Fruit fly (Drosophila melanogaster): ENCODE measurements around the gene sun.
"Not testable (repeated sequence)": the region's sequence is repeated elsewhere in the genome, so short reads cannot be mapped to it uniquely, and the experiment has no call there.

sun gene

DNA sequence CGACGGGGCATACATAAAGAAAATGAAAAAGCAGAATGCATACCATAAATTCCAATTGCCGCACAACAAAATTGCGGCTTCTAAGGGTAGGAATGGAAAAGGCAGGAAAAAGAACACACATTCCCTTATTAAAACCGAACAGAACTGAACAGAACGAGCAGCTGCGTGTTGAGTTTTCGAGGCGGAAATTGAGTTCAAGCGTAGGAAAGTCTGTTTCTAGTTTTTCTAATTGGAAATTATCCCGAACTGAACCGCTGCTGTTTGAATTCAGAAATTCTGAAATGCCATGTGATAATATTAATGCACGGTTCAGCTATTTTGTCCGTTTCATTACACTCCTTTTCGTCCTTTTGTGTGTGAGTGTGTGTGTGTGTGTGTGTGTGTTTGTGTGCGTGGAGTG is 32.2 kb downstream of the sun start:
- no peak for TF ChIP-seq noc (tag; optimal IDR thresholded peaks at IDR 0.05)

DNA sequence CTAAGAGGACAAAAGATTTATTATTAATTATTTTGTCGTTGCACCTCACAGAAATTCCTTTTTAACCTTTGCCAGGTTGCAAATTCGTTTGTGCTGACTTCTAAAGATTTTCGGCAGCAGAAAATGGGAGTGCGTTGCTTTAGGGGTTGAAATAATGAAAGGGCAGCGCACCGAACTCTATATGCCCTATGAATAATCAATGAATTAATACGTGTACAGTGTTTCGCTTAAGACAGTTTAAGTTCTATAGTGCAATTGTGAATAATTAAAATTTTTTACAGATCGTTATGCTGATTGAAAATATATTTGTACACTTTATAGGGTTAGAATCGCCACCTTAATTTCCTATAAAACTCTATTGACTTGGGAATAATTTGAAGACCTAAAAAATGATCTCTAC is 32.9 kb downstream of the sun start:
- TF ChIP-seq noc (tag; optimal IDR thresholded peaks at IDR 0.05), result no peak

DNA sequence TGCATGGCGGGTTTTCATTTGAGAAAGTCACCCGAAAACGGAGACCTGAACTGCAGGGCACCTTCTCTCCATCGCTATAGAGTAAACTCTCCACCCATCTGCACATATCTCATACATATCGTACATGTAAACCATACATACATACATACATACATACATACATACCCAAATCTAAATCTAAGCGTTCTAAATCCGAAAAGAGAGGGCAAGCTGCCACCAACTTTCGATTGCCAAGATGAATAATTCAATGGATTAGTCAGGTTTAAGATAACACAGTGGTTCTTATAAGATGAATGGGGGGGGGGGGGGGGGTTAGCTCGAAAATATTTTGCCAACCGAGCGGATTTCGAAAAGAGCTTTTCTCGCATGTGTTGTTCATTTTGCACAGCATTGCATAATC is 34.6 kb downstream of the sun start:
- TF ChIP-seq noc (tag; optimal IDR thresholded peaks at IDR 0.05), result no peak

DNA sequence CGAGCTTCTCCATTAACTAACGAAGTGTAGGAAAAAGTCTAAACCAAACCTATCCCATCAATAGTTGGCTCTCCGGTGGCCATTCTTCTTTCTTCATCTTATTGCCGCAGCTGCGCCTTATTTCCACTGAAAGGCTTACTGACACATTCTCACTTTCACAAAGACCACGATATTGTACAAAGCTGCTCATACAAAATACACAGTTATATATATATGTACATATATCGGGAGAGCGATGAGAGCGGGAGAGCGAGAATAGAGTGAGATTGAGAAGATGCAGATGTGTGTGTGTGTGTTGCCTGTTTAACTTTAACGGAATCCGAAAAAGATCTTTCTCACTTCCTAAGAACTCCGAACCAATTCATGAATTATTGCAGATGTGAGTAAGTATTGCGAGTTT is 35.8 kb downstream of the sun start:
- TF ChIP-seq noc (tag; optimal IDR thresholded peaks at IDR 0.05), result no peak

DNA sequence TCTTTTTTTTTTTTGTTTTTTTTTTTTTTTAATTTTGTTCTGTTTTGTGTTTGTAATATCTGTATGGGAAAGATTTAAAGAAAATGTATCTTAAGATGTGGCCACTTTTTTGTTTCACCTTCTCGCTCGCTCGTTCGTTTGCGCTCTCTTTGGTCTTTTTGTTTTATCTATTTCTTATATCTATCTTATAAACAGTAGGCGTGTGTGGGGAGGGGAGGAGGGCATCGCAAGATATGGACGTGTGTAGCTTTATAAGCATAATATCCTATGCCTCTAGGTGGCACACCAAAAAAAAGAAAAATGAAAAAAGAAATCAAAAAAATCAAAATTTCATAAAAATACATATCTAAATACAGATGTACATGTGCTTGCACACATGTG is 36.5 kb downstream of the sun start:
- TF ChIP-seq noc (tag; optimal IDR thresholded peaks at IDR 0.05), result no peak

DNA sequence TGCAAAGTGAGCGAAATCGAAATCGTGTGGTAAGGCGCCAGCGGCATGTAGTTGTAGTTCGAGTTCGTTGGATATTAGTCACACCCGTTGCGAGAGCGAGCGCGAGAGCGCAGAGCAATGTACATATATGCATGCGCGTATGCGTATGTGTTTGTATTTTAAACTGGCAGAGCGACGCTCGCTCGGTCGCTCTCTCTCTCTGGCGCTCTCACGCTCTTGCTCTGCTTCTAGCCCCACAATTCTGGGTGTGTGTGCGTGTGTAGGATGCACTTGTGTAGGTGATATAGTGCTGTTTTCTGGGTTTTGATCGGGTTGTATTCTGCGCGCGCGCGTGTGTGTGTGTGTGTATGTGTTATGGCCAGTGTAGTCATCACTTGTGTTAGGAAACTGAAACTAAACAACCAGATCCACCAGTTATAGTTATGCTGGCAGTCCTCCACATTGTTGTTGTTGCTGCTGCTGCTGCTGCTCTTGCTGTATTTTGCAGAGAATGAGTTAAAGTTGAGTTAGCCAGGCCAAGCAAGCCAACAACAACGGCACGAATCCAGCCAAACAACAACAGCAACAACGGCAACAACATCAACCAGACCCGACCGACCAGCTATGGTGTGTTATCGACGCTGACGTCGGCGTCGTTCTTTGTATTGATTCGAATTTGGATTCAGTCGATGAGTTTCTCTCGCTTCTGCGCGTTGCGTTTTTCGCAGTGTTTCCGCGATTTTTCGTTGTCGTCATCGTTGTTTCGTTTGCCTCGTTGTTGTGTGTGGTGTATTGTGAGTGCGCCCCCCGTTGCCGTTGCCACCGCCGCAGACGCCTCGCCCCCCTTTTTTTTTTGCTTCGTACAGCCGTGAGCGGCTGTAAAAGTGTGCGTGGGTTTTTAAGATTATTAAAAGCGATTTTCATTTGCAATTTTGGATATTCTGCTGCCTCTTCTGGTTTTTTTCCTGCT is 37.1 kb downstream of the sun start:
- peak; percentile 46 for TF ChIP-seq noc (tag; optimal IDR thresholded peaks at IDR 0.05)

DNA sequence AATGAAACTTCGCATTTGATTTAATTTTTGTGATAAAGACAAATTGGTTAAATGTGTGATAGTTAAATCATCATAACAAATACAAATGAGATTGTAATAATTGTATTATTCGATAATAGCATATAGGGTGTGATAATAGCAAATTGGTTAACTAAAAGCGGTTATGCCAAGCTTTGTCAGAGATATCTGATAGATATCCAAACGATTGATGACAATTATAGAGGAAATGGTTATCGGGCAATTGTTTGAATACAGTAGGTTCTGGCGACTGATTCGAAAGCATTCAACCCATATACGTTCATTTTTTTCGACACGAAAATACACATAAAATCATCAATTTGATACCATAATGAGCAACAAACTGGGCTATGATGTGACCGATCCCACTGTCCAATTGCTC is 39.8 kb downstream of the sun start, which contains the start of gene CG8509:
TSS of gene CG8509 (plus strand) at position 301 of the 400 bp plus-strand sequence.
- no peak for TF ChIP-seq noc (tag; optimal IDR thresholded peaks at IDR 0.05)

DNA sequence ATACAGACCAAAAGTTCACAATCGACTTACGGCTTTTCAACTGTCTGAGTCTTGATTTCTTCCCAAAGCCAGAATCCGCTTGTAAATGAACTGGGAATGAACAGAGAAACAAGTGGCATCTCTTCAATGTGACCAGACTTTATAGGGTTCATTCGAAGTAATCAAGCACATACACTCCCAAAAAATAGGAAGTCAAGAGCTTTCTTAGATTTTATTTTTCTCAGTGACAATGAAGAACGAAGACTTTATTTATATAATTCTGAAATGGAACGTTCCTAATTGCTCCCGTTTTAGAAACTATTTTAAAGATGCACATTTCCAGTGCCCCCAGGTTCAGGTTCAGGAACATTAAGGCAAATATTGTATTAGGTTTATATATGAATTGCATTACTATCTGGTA is 41.1 kb downstream of the sun start:
- TF ChIP-seq noc (tag; optimal IDR thresholded peaks at IDR 0.05), result no peak

DNA sequence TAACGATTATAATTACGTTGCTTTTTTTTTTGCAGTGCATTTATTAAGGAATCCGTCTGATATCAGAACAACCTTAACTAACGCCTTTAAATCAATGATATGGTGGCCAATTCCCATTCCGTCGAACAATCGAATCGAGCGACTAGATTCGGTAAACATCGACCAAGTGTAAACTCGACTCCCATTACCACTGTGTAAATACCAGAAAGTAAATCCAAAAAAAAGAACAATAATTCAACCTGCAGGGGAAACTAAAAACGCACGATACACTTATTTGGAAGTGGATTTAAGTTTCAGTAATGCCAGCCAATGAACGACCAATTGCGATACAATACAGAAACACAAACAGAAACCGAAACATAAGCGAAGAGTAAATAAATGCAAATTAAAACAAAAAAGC is 43.5 kb downstream of the sun start:
- TF ChIP-seq noc (tag; optimal IDR thresholded peaks at IDR 0.05), result no peak

DNA sequence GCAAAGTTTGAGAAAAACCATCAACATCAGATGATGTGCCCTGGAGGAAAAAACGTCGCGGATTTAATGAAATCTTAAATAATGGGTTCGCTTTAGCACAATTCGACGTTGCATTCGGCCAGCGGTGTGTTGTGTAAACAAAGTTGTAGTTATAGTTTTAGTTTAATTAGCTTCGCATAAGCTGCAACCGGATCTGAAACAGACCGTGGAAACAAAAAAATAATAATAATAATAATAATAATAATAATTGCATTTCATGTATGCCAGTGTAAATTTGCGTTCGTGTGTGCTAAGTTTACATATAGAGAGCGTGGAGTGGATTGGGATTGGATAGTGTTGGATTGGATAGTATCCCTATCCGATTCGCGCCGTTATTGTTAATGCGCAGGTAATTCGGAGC is 44.3 kb downstream of the sun start:
- TF ChIP-seq noc (tag; optimal IDR thresholded peaks at IDR 0.05), result no peak

DNA sequence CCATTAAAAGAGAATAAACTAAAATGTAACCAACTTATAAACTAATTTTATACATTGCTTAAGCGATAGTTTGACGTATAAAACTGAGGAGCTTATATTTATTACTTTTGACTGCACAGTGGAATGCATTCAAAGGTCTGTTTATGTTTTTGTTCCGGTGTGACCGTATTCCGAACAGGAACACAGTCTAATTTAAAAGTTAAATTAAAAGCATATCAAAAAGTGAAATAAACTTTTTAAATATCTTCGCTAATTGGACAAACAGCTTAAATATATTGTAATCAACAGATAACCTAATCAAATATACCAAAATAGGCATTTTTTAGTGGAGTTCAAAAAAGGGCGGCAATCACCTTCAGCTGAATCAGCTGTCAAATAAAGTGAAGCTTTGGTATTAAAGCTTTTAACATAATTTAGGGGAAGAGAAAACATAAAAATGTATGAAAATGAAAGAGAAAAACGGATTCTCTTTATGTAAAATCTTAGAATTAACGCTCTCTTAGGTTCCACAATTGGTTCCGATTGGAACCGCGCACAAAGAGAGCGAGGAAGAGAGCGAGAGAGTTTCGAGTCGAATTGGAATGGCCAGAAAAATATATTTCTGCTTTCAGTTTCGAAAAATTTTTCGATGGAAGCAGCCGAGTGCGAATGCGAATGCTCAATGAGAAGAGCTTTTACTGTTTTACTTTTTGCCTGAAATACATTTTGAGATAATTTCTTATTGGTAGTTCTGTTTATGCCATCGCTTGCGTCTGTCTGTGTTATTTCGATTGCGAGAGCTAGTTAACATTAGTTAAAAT is 45.1 kb downstream of the sun start, which contains the start of the genes PGRP-LE and sd:
TSS of gene PGRP-LE (minus strand) at position 117 of the 800 bp plus-strand sequence.
TSS of gene sd (plus strand) at position 607 of the 800 bp plus-strand sequence.
- TF ChIP-seq noc (tag; optimal IDR thresholded peaks at IDR 0.05), result no peak

DNA sequence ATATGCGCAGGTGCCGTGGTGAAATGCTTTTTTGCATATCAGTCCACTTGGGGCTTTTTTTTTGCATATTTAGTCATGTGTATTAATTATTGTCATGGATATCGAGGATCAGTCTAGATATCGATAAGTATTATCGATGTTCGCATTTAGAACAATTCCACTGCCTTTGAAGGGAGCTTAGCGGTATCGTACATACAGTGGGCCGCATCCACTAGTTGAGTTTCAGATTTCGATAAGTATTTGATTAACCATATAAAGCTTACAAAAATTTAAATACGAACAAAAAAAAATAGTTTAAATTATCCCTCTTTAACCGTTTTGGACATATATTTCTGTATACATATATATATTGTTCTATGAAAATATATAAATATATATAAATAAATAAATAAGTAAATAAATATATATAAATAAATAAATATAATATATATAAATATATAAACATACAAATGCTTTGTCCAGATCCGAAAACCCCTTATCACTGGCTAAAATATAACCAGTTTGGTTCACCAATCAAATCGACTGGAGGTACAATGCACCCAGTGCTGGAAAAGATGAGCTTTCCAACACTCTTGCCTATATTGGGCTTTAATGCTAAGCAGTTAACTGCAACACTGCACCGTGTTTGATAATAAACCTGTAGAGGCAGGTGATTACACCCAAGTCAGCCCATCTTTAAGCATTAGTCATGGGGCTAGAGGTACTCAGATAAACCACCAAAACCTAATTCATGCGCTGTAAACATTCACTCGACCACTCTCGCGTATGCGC is 46.0 kb downstream of the sun start:
- TF ChIP-seq noc (tag; optimal IDR thresholded peaks at IDR 0.05), result no peak

DNA sequence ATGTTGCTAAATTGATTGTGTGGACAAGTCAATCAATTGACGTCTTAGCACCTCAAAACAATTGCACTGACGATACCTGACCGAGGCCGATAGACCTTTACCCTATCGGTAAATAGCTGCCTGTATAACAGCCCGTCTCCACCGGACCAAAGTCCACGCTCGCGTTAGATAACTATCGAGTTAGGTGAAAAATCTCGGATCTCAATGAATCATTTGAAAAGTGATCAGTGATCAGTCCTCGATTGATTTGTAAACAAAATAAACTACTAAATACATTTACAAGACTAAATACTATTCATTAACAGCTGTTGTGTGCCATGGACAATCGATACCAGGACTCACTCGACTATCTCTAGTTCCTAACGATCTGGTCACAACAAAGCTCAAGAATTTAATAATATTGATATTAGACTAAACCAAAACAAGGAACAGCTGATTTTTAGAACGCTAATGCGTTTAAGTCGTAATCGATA is 49.9 kb downstream of the sun start, which contains the start of the genes sordd2 and CG15602:
TSS of gene sordd2 (minus strand) at position 78 of the 473 bp plus-strand sequence.
TSS of gene CG15602 (plus strand) at position 342 of the 473 bp plus-strand sequence.
- TF ChIP-seq noc (tag; optimal IDR thresholded peaks at IDR 0.05), result not testable (repeated sequence)

Measured in whole organism, larva.